Fruit fly (Drosophila melanogaster): ENCODE measurements around the gene EMC4.
A peak's percentile ranks its signal among the peaks of the same experiment; 100 is the strongest.

Gene EMC4

DNA sequence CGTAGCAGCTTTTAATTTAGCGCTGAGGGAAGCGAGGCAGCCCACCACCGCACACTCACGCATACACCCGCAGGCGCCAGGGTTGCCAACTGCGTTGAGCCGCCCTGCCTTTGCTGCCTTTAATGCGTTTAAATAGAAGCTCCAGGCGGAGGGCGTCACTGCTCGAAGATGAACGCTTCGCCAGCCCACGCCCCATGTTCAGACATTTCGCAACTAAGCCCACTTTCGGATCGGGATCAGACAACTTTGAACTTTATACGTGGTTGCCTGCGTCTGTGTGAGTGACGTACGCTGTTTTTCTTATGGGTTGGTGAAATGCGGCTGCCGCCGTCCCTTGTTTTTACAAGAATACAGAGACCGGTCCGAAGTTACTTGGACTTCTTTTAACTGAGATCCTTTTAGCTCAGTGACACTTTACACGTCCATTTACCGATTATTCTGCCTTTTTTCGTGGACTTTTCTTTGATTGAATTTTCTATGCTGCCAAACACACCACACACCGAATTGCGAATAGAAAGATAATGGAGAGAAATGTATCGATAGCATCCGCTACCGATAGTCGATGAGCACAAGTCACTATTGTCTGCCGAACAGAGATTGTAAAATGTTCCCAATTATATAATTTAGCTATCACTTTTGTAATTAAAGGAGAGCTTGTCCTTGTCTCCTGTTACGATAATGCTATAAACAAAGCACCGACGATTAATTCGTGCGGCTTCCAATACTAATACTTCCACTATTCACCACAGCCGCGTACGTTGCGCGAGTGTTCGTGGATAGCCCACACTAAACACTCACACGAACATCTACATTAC, 3.2 kb upstream of the EMC4 start (continued):
- no peak for TF ChIP-seq CG2678 (tag; optimal IDR thresholded peaks at IDR 0.05)
- TF ChIP-seq D19A (tag; optimal IDR thresholded peaks at IDR 0.05) = no peak
- no peak for TF ChIP-seq CG10209 (GFP tag; optimal IDR thresholded peaks at IDR 0.05)
- TF ChIP-seq ase (GFP tag; IDR thresholded peaks at IDR 0.05) = 0 out of 3 replicates have a peak, but pooled peaks have one; percentile 15
- TF ChIP-seq Ets97D (GFP tag; optimal IDR thresholded peaks at IDR 0.05) = no peak
- TF ChIP-seq Gsc (GFP tag; IDR thresholded peaks at IDR 0.05) = no peak
- TF ChIP-seq CG11456 (GFP tag; IDR thresholded peaks at IDR 0.05) = 0 out of 3 replicates have a peak, but pooled peaks have one; percentile 21
- no peak for TF ChIP-seq CG3726 (GFP tag; IDR thresholded peaks at IDR 0.05)
- TF ChIP-seq crp (GFP tag; optimal IDR thresholded peaks at IDR 0.05) = no peak
- no peak for TF ChIP-seq CG10462 (GFP tag; optimal IDR thresholded peaks at IDR 0.05)
- TF ChIP-seq CG17912 (GFP tag; optimal IDR thresholded peaks at IDR 0.05) = no peak
- TF ChIP-seq slou (GFP tag; optimal IDR thresholded peaks at IDR 0.05) = no peak
- no peak for TF ChIP-seq bsh (GFP tag; optimal IDR thresholded peaks at IDR 0.05)
- TF ChIP-seq ttk (GFP tag; IDR thresholded peaks at IDR 0.05) = no peak
- TF ChIP-seq fd102C (GFP tag; optimal IDR thresholded peaks at IDR 0.05) = no peak
- TF ChIP-seq sna (GFP tag; IDR thresholded peaks at IDR 0.05; ENCODE audit: partially characterized antibody) = peak; percentile 34
- TF ChIP-seq ken (GFP tag; IDR thresholded peaks at IDR 0.05) = no peak
- TF ChIP-seq Scr (GFP tag; IDR thresholded peaks at IDR 0.05; ENCODE audit: partially characterized antibody) = peak; percentile 77
- TF ChIP-seq Med (GFP tag) = peak; percentile 92
- TF ChIP-seq CG11085 (GFP tag; IDR thresholded peaks at IDR 0.05) = no peak
- no peak for TF ChIP-seq CG43689 (GFP tag; IDR thresholded peaks at IDR 0.05)
- no peak for TF ChIP-seq crc (GFP tag; optimal IDR thresholded peaks at IDR 0.05)
- TF ChIP-seq nau (GFP tag; optimal IDR thresholded peaks at IDR 0.05) = no peak
- no peak for TF ChIP-seq btn (GFP tag; optimal IDR thresholded peaks at IDR 0.05)
- peak; percentile 9; the same call in 2 of the 3 replicates for TF ChIP-seq CG34224 (GFP tag; IDR thresholded peaks at IDR 0.05; ENCODE audit: partially characterized antibody)
- no peak for TF ChIP-seq Sry-δ (GFP tag; optimal IDR thresholded peaks at IDR 0.05)
- no peak for TF ChIP-seq gt (GFP tag; IDR thresholded peaks at IDR 0.05)
- TF ChIP-seq Fer3 (tag; optimal IDR thresholded peaks at IDR 0.05) = no peak
- no peak for TF ChIP-seq CG9437 (GFP tag; optimal IDR thresholded peaks at IDR 0.05)
- no peak for TF ChIP-seq CG8290 (GFP tag; optimal IDR thresholded peaks at IDR 0.05)
- TF ChIP-seq CG8290 (tag; optimal IDR thresholded peaks at IDR 0.05) = peak in 1 of 2 experiments; percentile 51
- no peak for TF ChIP-seq ap (GFP tag; IDR thresholded peaks at IDR 0.05)
- TF ChIP-seq Eip74EF (GFP tag; optimal IDR thresholded peaks at IDR 0.05) = no peak
- TF ChIP-seq grau (tag; optimal IDR thresholded peaks at IDR 0.05) = peak; percentile 17
- peak; percentile 40 for TF ChIP-seq Antp (GFP tag; optimal IDR thresholded peaks at IDR 0.05)
- no peak for TF ChIP-seq Optix (GFP tag; IDR thresholded peaks at IDR 0.05)
- TF ChIP-seq Ets65A (GFP tag) = peak; percentile 55
- no peak for TF ChIP-seq stwl (tag; optimal IDR thresholded peaks at IDR 0.05)
- TF ChIP-seq CG6272 (GFP tag; IDR thresholded peaks at IDR 0.05) = no peak
- peak; percentile 41; the same call in 1 of the 2 replicates for TF ChIP-seq CG11247 (GFP tag; IDR thresholded peaks at IDR 0.05)
- no peak for TF ChIP-seq exex (tag; optimal IDR thresholded peaks at IDR 0.05)
- TF ChIP-seq luna (GFP tag; optimal IDR thresholded peaks at IDR 0.05) = no peak
- TF ChIP-seq Dip3 (GFP tag; optimal IDR thresholded peaks at IDR 0.05) = no peak
- TF ChIP-seq Atf3 (GFP tag; optimal IDR thresholded peaks at IDR 0.05) = no peak
- peak in 1 of 2 experiments; percentile 73 for TF ChIP-seq Pdp1 (GFP tag; optimal IDR thresholded peaks at IDR 0.05)
- TF ChIP-seq CG30403 (GFP tag; optimal IDR thresholded peaks at IDR 0.05) = no peak
- no peak for TF ChIP-seq peb (GFP tag; IDR thresholded peaks at IDR 0.05)
- TF ChIP-seq Hr78 (GFP tag; optimal IDR thresholded peaks at IDR 0.05) = peak in 1 of 2 experiments; percentile 31
- peak; percentile 4 for TF ChIP-seq bab2 (GFP tag; optimal IDR thresholded peaks at IDR 0.05)
